Fruit fly (Drosophila melanogaster) whole organism, embryonic: ENCODE data around the gene CG6126.

ENCODE experiments used
- CG10321 ChIP-seq: fragments of 200-800 bp; sonication (Bioruptor generic); IDR thresholded peaks from 2 replicates; pipeline ENCODE4 v1.3.6; 2022; ENCODE audit warnings: missing biosample characterization, missing genetic modification characterization
- CG12219 ChIP-seq: fragments of 200-800 bp; sonication (Bioruptor generic); optimal IDR thresholded peaks from 3 replicates; lab custom pipeline; 2018; ENCODE audit warnings: missing biosample characterization, mild to moderate bottlenecking, missing genetic modification characterization
- CG14441 ChIP-seq: fragments of 200-800 bp; sonication (Bioruptor generic); IDR thresholded peaks from 2 replicates; pipeline ENCODE4 v1.3.6; 2022; ENCODE audit warnings: missing biosample characterization, missing genetic modification characterization
- CG16779 ChIP-seq: fragments of 200-800 bp; sonication (Bioruptor generic); IDR thresholded peaks from 2 replicates; pipeline ENCODE4 v1.3.6; 2022; ENCODE audit warnings: missing biosample characterization, missing genetic modification characterization
- CG16813 ChIP-seq: fragments of 200-800 bp; sonication (Bioruptor generic); IDR thresholded peaks from 3 replicates; pipeline ENCODE4 v1.3.6; 2022; ENCODE audit warnings: missing biosample characterization, missing genetic modification characterization; ENCODE audit not compliant: partially characterized antibody
- CG2712 ChIP-seq: fragments of 200-800 bp; optimal IDR thresholded peaks from 3 replicates; lab custom pipeline; 2019; ENCODE audit warnings: missing biosample characterization, mild to moderate bottlenecking, missing genetic modification characterization, moderate library complexity
- CG2875 ChIP-seq: fragments of 200-800 bp; sonication (Bioruptor generic); optimal IDR thresholded peaks from 2 replicates; lab custom pipeline; 2017; ENCODE audit warnings: missing biosample characterization, mild to moderate bottlenecking, missing genetic modification characterization, missing genetic modification reagents
- CG2889 ChIP-seq: fragments of 200-800 bp; sonication (Bioruptor generic); IDR thresholded peaks from 3 replicates; pipeline ENCODE4 v1.3.6; 2022; ENCODE audit warnings: missing biosample characterization, missing genetic modification characterization
- CG31224 ChIP-seq: fragments of 200-800 bp; sonication (Bioruptor generic); IDR thresholded peaks from 2 replicates; pipeline ENCODE4 v1.3.6; 2022; ENCODE audit warnings: missing biosample characterization, missing genetic modification characterization
- CG32767 ChIP-seq: fragments of 200-800 bp; sonication (Bioruptor generic); IDR thresholded peaks from 2 replicates; pipeline ENCODE4 v1.3.6; 2022; ENCODE audit warnings: missing biosample characterization, missing genetic modification characterization
- CG33213 ChIP-seq: fragments of 200-800 bp; sonication (Bioruptor generic); optimal IDR thresholded peaks from 3 replicates; lab custom pipeline; 2016; ENCODE audit warnings: missing biosample characterization, missing genetic modification characterization
- CG33557 ChIP-seq: fragments of 200-800 bp; sonication (Bioruptor generic); optimal IDR thresholded peaks from 2 replicates; lab custom pipeline; 2019; ENCODE audit warnings: missing biosample characterization, mild to moderate bottlenecking, missing genetic modification characterization, moderate library complexity
- CG4282 ChIP-seq: fragments of 200-800 bp; sonication (Bioruptor generic); optimal IDR thresholded peaks from 2 replicates; lab custom pipeline; 2016; ENCODE audit warnings: missing biosample characterization, missing genetic modification characterization
- CG4328 ChIP-seq: fragments of 200-800 bp; sonication (Bioruptor generic); optimal IDR thresholded peaks from 3 replicates; lab custom pipeline; 2017; ENCODE audit warnings: missing biosample characterization, missing genetic modification reagents, missing genetic modification characterization
- CG4360 ChIP-seq: fragments of 200-800 bp; sonication (Bioruptor generic); IDR thresholded peaks from 2 replicates; pipeline ENCODE4 v1.3.6; 2022; ENCODE audit warnings: missing biosample characterization, missing genetic modification characterization
- CG4617 ChIP-seq: fragments of 200-800 bp; sonication (Bioruptor generic); optimal IDR thresholded peaks from 3 replicates; lab custom pipeline; 2016; ENCODE audit warnings: missing biosample characterization, missing genetic modification characterization, borderline replicate concordance
- CG4707 ChIP-seq: fragments of 200-800 bp; sonication (Bioruptor generic); optimal IDR thresholded peaks from 2 replicates; lab custom pipeline; 2018; ENCODE audit warnings: missing biosample characterization, mild to moderate bottlenecking, missing genetic modification characterization, moderate library complexity
- CG5953 ChIP-seq: fragments of 200-800 bp; sonication (Bioruptor generic); IDR thresholded peaks from 2 replicates; pipeline ENCODE4 v1.3.6; 2022; ENCODE audit warnings: missing biosample characterization, missing genetic modification characterization
- CG7786 ChIP-seq: fragments of 200-800 bp; sonication (Bioruptor generic); optimal IDR thresholded peaks from 2 replicates; lab custom pipeline; 2016; ENCODE audit warnings: missing biosample characterization, missing genetic modification characterization
- CG7928 ChIP-seq: fragments of 200-800 bp; sonication (Bioruptor generic); optimal IDR thresholded peaks from 2 replicates; lab custom pipeline; 2017; ENCODE audit warnings: missing biosample characterization, mild to moderate bottlenecking, missing genetic modification characterization
- CG7987 ChIP-seq: fragments of 200-800 bp; sonication (Bioruptor generic); optimal IDR thresholded peaks from 2 replicates; lab custom pipeline; 2018; ENCODE audit warnings: missing biosample characterization, mild to moderate bottlenecking, missing genetic modification characterization, moderate library complexity
- CG9727 ChIP-seq: fragments of 200-800 bp; sonication (Bioruptor generic); optimal IDR thresholded peaks from 3 replicates; lab custom pipeline; 2017; ENCODE audit warnings: missing biosample characterization, mild to moderate bottlenecking, missing genetic modification characterization
- Chrac-16 ChIP-seq: fragments of 200-800 bp; sonication (Bioruptor generic); optimal IDR thresholded peaks from 3 replicates; lab custom pipeline; 2016; ENCODE audit warnings: missing biosample characterization, missing genetic modification characterization
- D19A ChIP-seq: fragments of 200-800 bp; optimal IDR thresholded peaks from 3 replicates; lab custom pipeline; 2019; ENCODE audit warnings: missing biosample characterization, mild to moderate bottlenecking, missing genetic modification characterization, moderate library complexity
- Dref ChIP-seq: fragments of 200-800 bp; sonication (Bioruptor generic); IDR thresholded peaks from 2 replicates; pipeline ENCODE4 v1.3.6; 2022; ENCODE audit warnings: missing biosample characterization, missing genetic modification characterization
- Elba2 ChIP-seq: fragments of 200-800 bp; sonication (Bioruptor generic); optimal IDR thresholded peaks from 3 replicates; lab custom pipeline; 2016; ENCODE audit warnings: missing biosample characterization, missing genetic modification characterization
- Ets65A ChIP-seq: fragments of 200-800 bp; sonication (Bioruptor generic); peaks from one replicate; lab custom pipeline; 2016; ENCODE audit warnings: missing biosample characterization, missing genetic modification characterization
- Gsc ChIP-seq: fragments of 200-800 bp; sonication (Bioruptor generic); IDR thresholded peaks from 2 replicates; pipeline ENCODE4 v1.3.6; 2022; ENCODE audit warnings: missing biosample characterization, missing genetic modification characterization
- Hmr ChIP-seq: fragments of 200-800 bp; sonication (Bioruptor generic); optimal IDR thresholded peaks from 3 replicates; lab custom pipeline; 2017; ENCODE audit warnings: mild to moderate bottlenecking, missing biosample characterization, missing genetic modification reagents, missing genetic modification characterization
- Hsf ChIP-seq: fragments of 200-800 bp; sonication (Bioruptor generic); optimal IDR thresholded peaks from 3 replicates; lab custom pipeline; 2016; ENCODE audit warnings: missing biosample characterization, missing genetic modification characterization
- MESR4 ChIP-seq: fragments of 200-800 bp; sonication (Bioruptor generic); optimal IDR thresholded peaks from 2 replicates; lab custom pipeline; 2018; ENCODE audit warnings: missing biosample characterization, mild to moderate bottlenecking, missing genetic modification characterization, moderate library complexity
- Rfx ChIP-seq: fragments of 200-800 bp; sonication (Bioruptor generic); IDR thresholded peaks from 2 replicates; pipeline ENCODE4 v1.3.6; 2022; ENCODE audit warnings: missing biosample characterization, missing genetic modification characterization
- Sox102F ChIP-seq: fragments of 200-800 bp; sonication (Bioruptor generic); optimal IDR thresholded peaks from 2 replicates; lab custom pipeline; 2018; ENCODE audit warnings: missing biosample characterization, mild to moderate bottlenecking, missing genetic modification characterization, moderate library complexity
- br ChIP-seq: fragments of >200 bp; optimal IDR thresholded peaks from 2 replicates; lab custom pipeline; 2017
- dan ChIP-seq: fragments of 200-800 bp; sonication (Bioruptor generic); IDR thresholded peaks from 2 replicates; pipeline ENCODE4 v1.3.6; 2022; ENCODE audit warnings: missing biosample characterization, missing genetic modification characterization
- emc ChIP-seq: fragments of 200-800 bp; sonication (Bioruptor generic); optimal IDR thresholded peaks from 2 replicates; lab custom pipeline; 2016; ENCODE audit warnings: missing biosample characterization, missing genetic modification characterization
- ewg ChIP-seq: fragments of 200-800 bp; sonication (Bioruptor generic); optimal IDR thresholded peaks from 3 replicates; lab custom pipeline; 2017; ENCODE audit warnings: mild to moderate bottlenecking, missing biosample characterization, missing genetic modification reagents, missing genetic modification characterization
- fd64A ChIP-seq: fragments of 200-800 bp; sonication (Bioruptor generic); optimal IDR thresholded peaks from 3 replicates; lab custom pipeline; 2018; ENCODE audit warnings: missing biosample characterization, mild to moderate bottlenecking, missing genetic modification characterization
- gt ChIP-seq: fragments of 200-800 bp; sonication (Bioruptor generic); IDR thresholded peaks from 2 replicates; pipeline ENCODE4 v1.3.6; 2022; ENCODE audit warnings: missing biosample characterization, missing genetic modification characterization
- hb ChIP-seq: fragments of 200-800 bp; sonication (Bioruptor generic); IDR thresholded peaks from 3 replicates; pipeline ENCODE4 v1.3.6; 2022; ENCODE audit warnings: missing biosample characterization, missing genetic modification characterization; ENCODE audit not compliant: partially characterized antibody
- kay ChIP-seq: fragments of 200-800 bp; sonication (Bioruptor generic); optimal IDR thresholded peaks from 2 replicates; lab custom pipeline; 2016; ENCODE audit warnings: missing biosample characterization, missing genetic modification characterization
- nau ChIP-seq: fragments of 200-800 bp; sonication (Bioruptor generic); optimal IDR thresholded peaks from 3 replicates; lab custom pipeline; 2017; ENCODE audit warnings: missing biosample characterization, mild to moderate bottlenecking, missing genetic modification characterization, missing genetic modification reagents
- oc ChIP-seq: fragments of 200-800 bp; sonication (Bioruptor generic); optimal IDR thresholded peaks from 2 replicates; lab custom pipeline; 2018; ENCODE audit warnings: missing biosample characterization, mild to moderate bottlenecking, missing genetic modification characterization, moderate library complexity
- sens-2 ChIP-seq: fragments of 200-800 bp; sonication (Bioruptor generic); IDR thresholded peaks from 2 replicates; pipeline ENCODE4 v1.3.6; 2022; ENCODE audit warnings: missing biosample characterization, missing genetic modification characterization
- slp2 ChIP-seq: fragments of 200-800 bp; sonication (Bioruptor generic); optimal IDR thresholded peaks from 2 replicates; lab custom pipeline; 2016; ENCODE audit warnings: missing biosample characterization, missing genetic modification characterization
- sna ChIP-seq: fragments of 200-800 bp; sonication (Bioruptor generic); IDR thresholded peaks from 2 replicates; pipeline ENCODE4 v1.3.6; 2022; ENCODE audit warnings: missing biosample characterization, missing genetic modification characterization; ENCODE audit not compliant: partially characterized antibody
- tap ChIP-seq: fragments of 200-800 bp; optimal IDR thresholded peaks from 3 replicates; lab custom pipeline; 2019; ENCODE audit warnings: missing biosample characterization, mild to moderate bottlenecking, missing genetic modification characterization, moderate library complexity
- tgo ChIP-seq: fragments of 200-800 bp; sonication (Bioruptor generic); IDR thresholded peaks from 3 replicates; pipeline ENCODE4 v1.3.6; 2022; ENCODE audit warnings: missing biosample characterization, missing genetic modification characterization
- toy ChIP-seq: fragments of 200-800 bp; sonication (Bioruptor generic); IDR thresholded peaks from 2 replicates; pipeline ENCODE4 v1.3.6; 2022; ENCODE audit warnings: missing biosample characterization, missing genetic modification characterization
- z ChIP-seq: fragments of 200-800 bp; sonication (Bioruptor generic); IDR thresholded peaks from 3 replicates; pipeline ENCODE4 v1.3.6; 2022; ENCODE audit warnings: missing biosample characterization, missing genetic modification characterization
- zen2 ChIP-seq: fragments of 200-800 bp; sonication (Bioruptor generic); IDR thresholded peaks from 3 replicates; pipeline ENCODE4 v1.3.6; 2022; ENCODE audit warnings: missing biosample characterization, missing genetic modification characterization; ENCODE audit not compliant: partially characterized antibody

Gene CG6126

DNA sequence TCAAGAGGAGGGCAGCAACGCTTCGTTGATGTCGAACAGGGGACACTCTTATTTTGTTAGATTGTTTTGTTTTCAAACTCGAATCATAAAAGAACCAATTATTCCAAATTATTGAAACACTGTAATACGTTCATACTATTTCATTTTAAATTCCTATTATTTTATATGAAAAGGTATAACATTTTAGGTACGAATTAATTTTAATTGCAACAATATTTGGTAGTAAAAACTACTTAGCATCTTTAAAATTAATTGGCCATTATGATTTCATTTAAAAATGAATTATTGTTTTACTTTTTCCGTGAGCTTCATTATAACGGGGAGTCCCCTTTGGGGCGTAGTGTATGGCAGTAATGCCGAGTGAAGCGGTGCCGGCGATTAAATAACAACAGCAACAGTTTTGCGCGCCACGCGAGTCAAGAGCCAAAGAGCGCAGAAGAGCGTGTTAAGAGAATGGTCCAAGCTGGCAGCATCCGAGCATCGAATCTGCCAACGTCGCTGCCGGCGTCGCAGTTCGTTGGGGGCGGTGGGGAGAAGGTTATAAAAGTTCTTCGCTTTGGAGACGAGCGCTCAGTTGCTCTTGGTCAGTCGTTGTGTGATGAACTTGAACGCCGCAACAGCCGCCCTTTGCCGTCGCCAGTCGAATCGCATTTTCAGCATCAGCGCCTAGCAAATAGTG is 45.2 kb downstream of the CG6126 start (continued):
- TF ChIP-seq CG7987 (no peak), CG12219 (GFP tag; lab: Kevin White, UChicago) (no peak), CG16813 (no peak), sna (GFP tag; lab: Robert Waterston, UW) (no peak), CG33213 (no peak), CG5953 (peak; percentile 19; the same call in 1 of the 2 replicates), Elba2 (no peak), CG14441 (no peak), MESR4 (GFP tag; lab: Kevin White, UChicago) (no peak), Hsf (GFP tag; lab: Kevin White, UChicago) (peak; percentile 48), Rfx (GFP tag; lab: Robert Waterston, UW) (peak; percentile 36), CG9727 (peak; percentile 50), CG4328 (GFP tag; lab: Kevin White, UChicago) (no peak), CG4707 (GFP tag; lab: Kevin White, UChicago) (no peak), nau (no peak), Sox102F (GFP tag; lab: Kevin White, UChicago) (peak; percentile 56), CG16779 (GFP tag; lab: Robert Waterston, UW) (no peak), hb (GFP tag; lab: Robert Waterston, UW) (no peak), dan (GFP tag; lab: Robert Waterston, UW) (no peak), z (GFP tag; lab: Robert Waterston, UW) (0 out of 3 replicates have a peak, but pooled peaks have one; percentile 44), CG33557 (GFP tag; lab: Kevin White, UChicago) (no peak), ewg (peak; percentile 23), Dref (GFP tag; lab: Robert Waterston, UW) (no peak), zen2 (peak; percentile 56; the same call in 2 of the 3 replicates), CG4617 (GFP tag; lab: Kevin White, UChicago) (no peak), toy (GFP tag; lab: Robert Waterston, UW) (no peak; the same call in 1 of the 2 replicates), emc (GFP tag; lab: Kevin White, UChicago) (no peak), CG2889 (no peak), Chrac-16 (no peak), CG10321 (no peak), Hmr (GFP tag; lab: Kevin White, UChicago) (peak; percentile 34), CG4282 (GFP tag; lab: Kevin White, UChicago) (no peak), CG7928 (GFP tag; lab: Kevin White, UChicago) (no peak), Ets65A (GFP tag; lab: Kevin White, UChicago) (peak; percentile 1), gt (GFP tag; lab: Robert Waterston, UW) (no peak), fd64A (GFP tag; lab: Kevin White, UChicago) (no peak), oc (tag; lab: Kevin White, UChicago) (peak; percentile 21), br (lab: Kevin White, UChicago) (no peak), kay (no peak), CG2712 (tag; lab: Kevin White, UChicago) (no peak), slp2 (GFP tag; lab: Kevin White, UChicago) (no peak), Gsc (GFP tag; lab: Robert Waterston, UW) (no peak), CG7786 (GFP tag; lab: Kevin White, UChicago) (no peak), CG32767 (GFP tag; lab: Robert Waterston, UW) (no peak), CG2875 (GFP tag; lab: Kevin White, UChicago) (no peak), CG31224 (GFP tag; lab: Robert Waterston, UW) (no peak), tgo (GFP tag; lab: Robert Waterston, UW) (peak; percentile 50; the same call in 2 of the 3 replicates), sens-2 (no peak), D19A (tag; lab: Kevin White, UChicago) (peak; percentile 90), tap (tag; lab: Kevin White, UChicago) (peak; percentile 22), CG4360 (GFP tag; lab: Robert Waterston, UW) (no peak)
